Fruit fly (Drosophila melanogaster): ENCODE measurements around the gene BicD.

BicD gene

DNA sequence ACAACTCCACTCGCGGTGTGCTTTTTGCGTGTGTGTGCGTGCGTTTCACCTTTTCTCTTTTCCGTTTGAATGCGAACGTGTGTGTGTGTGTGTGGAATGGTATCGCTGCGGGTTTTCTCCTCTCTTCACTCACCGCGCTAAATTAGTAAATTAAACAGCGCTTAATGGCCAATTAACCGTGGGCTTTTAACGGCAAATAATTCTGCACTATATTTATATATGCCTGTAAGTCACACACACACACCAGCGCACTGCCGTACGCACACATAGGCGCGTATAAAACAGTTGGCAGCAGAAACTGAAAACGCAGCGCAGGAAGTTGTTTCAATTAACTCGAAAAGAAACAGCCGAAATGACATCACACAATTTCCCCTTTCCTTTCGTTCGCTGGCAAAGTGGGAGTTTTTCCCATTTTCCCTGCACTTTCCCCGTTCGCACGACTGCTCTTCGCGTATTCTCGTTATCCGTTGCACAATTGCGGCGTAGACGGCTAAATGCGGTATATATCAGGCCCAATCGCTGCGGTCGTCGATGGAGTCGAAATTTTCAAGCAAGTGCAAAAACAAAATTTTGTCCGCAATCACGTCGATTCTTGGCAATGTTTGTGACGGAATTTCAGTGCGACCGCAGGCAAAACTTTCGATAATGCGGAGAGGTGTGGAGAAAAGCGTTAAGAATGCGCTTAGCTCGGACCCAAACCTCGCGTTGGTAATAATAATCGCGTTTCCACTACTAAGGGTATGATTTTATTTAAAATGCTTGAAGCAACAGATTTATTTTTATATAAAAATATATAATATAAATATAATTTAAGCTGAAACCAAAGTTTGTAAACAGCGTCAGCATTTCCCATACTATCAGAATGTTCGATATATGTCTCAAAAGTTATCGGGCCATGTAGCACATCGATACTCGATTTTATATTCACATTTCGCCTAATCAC, at the start of gene BicD (continued):
- TF ChIP-seq CG2116 (GFP tag; optimal IDR thresholded peaks at IDR 0.05) (peak; percentile 87), cas (GFP tag; IDR thresholded peaks at IDR 0.05) (no peak), ATbp (GFP tag; optimal IDR thresholded peaks at IDR 0.05) (no peak), CG4328 (GFP tag; optimal IDR thresholded peaks at IDR 0.05) (no peak), CoRest (tag; optimal IDR thresholded peaks at IDR 0.05) (peak; percentile 58), Meics (GFP tag; optimal IDR thresholded peaks at IDR 0.05) (no peak), CG2120 (GFP tag; optimal IDR thresholded peaks at IDR 0.05) (peak; percentile 14), aop (GFP tag; IDR thresholded peaks at IDR 0.05) (no peak), Dad (GFP tag; optimal IDR thresholded peaks at IDR 0.05) (no peak), CG10959 (GFP tag; IDR thresholded peaks at IDR 0.05) (no peak), disco-r (GFP tag; optimal IDR thresholded peaks at IDR 0.05) (no peak), Bgb (GFP tag; IDR thresholded peaks at IDR 0.05; ENCODE audit: partially characterized antibody) (peak; percentile 56), Asciz (GFP tag; optimal IDR thresholded peaks at IDR 0.05) (no peak), ro (GFP tag; IDR thresholded peaks at IDR 0.05) (no peak), row (GFP tag; IDR thresholded peaks at IDR 0.05) (no peak), CG10321 (GFP tag; IDR thresholded peaks at IDR 0.05) (no peak), CG6689 (GFP tag; IDR thresholded peaks at IDR 0.05) (no peak), tap (tag; optimal IDR thresholded peaks at IDR 0.05) (no peak), BEAF-32 (GFP tag; optimal IDR thresholded peaks at IDR 0.05) (peak; percentile 72), Bteb2 (GFP tag; optimal IDR thresholded peaks at IDR 0.05) (no peak), schlank (tag; optimal IDR thresholded peaks at IDR 0.05) (no peak), CG4820 (GFP tag; optimal IDR thresholded peaks at IDR 0.05) (no peak), hbn (GFP tag; IDR thresholded peaks at IDR 0.05; ENCODE audit: partially characterized antibody) (no peak; the same call in 1 of the 2 replicates), gsb (GFP tag; IDR thresholded peaks at IDR 0.05) (no peak), CG7786 (GFP tag; optimal IDR thresholded peaks at IDR 0.05) (no peak), peb (GFP tag; IDR thresholded peaks at IDR 0.05) (no peak), sd (tag; optimal IDR thresholded peaks at IDR 0.05) (peak; percentile 98), odd (GFP tag; optimal IDR thresholded peaks at IDR 0.05) (peak; percentile 31), CG33213 (GFP tag; optimal IDR thresholded peaks at IDR 0.05) (no peak), CG10543 (GFP tag; optimal IDR thresholded peaks at IDR 0.05) (peak; percentile 12), BtbVII (GFP tag; optimal IDR thresholded peaks at IDR 0.05) (peak; percentile 36), CG8944 (GFP tag; optimal IDR thresholded peaks at IDR 0.05) (no peak), CG8924 (tag; optimal IDR thresholded peaks at IDR 0.05) (peak; percentile 24), CG17912 (GFP tag; optimal IDR thresholded peaks at IDR 0.05) (peak; percentile 8), Vsx1 (GFP tag; optimal IDR thresholded peaks at IDR 0.05) (peak; percentile 75), ranshi (GFP tag; IDR thresholded peaks at IDR 0.05) (no peak), CG5953 (GFP tag; IDR thresholded peaks at IDR 0.05) (no peak), h (optimal IDR thresholded peaks at IDR 0.05) (no peak), btn (GFP tag; optimal IDR thresholded peaks at IDR 0.05) (no peak), lmd (GFP tag; IDR thresholded peaks at IDR 0.05) (no peak), CG10654 (GFP tag; optimal IDR thresholded peaks at IDR 0.05) (no peak), onecut (GFP tag; IDR thresholded peaks at IDR 0.05) (0 out of 2 replicates have a peak, but pooled peaks have one; percentile 4), mam (GFP tag; optimal IDR thresholded peaks at IDR 0.05) (no peak), CG7839 (tag; optimal IDR thresholded peaks at IDR 0.05) (no peak), CG11398 (GFP tag; optimal IDR thresholded peaks at IDR 0.05) (no peak), fd96Cb (tag; optimal IDR thresholded peaks at IDR 0.05) (no peak), Med (GFP tag) (peak; percentile 76), CG2202 (tag; optimal IDR thresholded peaks at IDR 0.05) (no peak), Hmr (GFP tag; optimal IDR thresholded peaks at IDR 0.05) (peak; percentile 72), CG5180 (GFP tag; optimal IDR thresholded peaks at IDR 0.05) (no peak)

Data from whole organism, embryonic.